Fruit fly (Drosophila melanogaster) whole organism, embryonic: ENCODE measurements around the gene Hacd1.

Experiments used
- Atf3 ChIP-seq: fragments of 200-800 bp; sonication (Bioruptor generic); optimal IDR thresholded peaks from 3 replicates; lab custom pipeline; 2016; ENCODE audit warnings: missing biosample characterization, missing genetic modification characterization
- CG1024 ChIP-seq: fragments of 200-800 bp; sonication (Bioruptor generic); IDR thresholded peaks from 2 replicates; pipeline ENCODE4 v1.3.6; 2022; ENCODE audit warnings: missing biosample characterization, missing genetic modification characterization
- CG10274 ChIP-seq: fragments of 200-800 bp; sonication (Bioruptor generic); optimal IDR thresholded peaks from 3 replicates; lab custom pipeline; 2017; ENCODE audit warnings: missing biosample characterization, mild to moderate bottlenecking, missing genetic modification characterization
- CG10654 ChIP-seq: fragments of 200-800 bp; sonication (Bioruptor generic); optimal IDR thresholded peaks from 2 replicates; lab custom pipeline; 2016; ENCODE audit warnings: missing biosample characterization, missing genetic modification characterization
- CG1233 ChIP-seq: fragments of 200-800 bp; sonication (Bioruptor generic); optimal IDR thresholded peaks from 4 replicates; lab custom pipeline; 2018; ENCODE audit warnings: missing biosample characterization, mild to moderate bottlenecking, missing genetic modification characterization
- CG13287 ChIP-seq: fragments of 200-800 bp; sonication (Bioruptor generic); IDR thresholded peaks from 2 replicates; pipeline ENCODE4 v1.3.6; 2022; ENCODE audit warnings: missing biosample characterization, missing genetic modification characterization; ENCODE audit not compliant: partially characterized antibody
- CG13894 ChIP-seq: fragments of 200-800 bp; sonication (Bioruptor generic); optimal IDR thresholded peaks from 3 replicates; lab custom pipeline; 2018; ENCODE audit warnings: missing biosample characterization, mild to moderate bottlenecking, missing genetic modification characterization, moderate library complexity
- CG15269 ChIP-seq: fragments of 200-800 bp; sonication (Bioruptor generic); optimal IDR thresholded peaks from 2 replicates; lab custom pipeline; 2018; ENCODE audit warnings: missing biosample characterization, mild to moderate bottlenecking, missing genetic modification characterization, moderate library complexity
- CG17361 ChIP-seq: fragments of 200-800 bp; sonication (Bioruptor generic); IDR thresholded peaks from 3 replicates; pipeline ENCODE4 v1.3.6; 2022; ENCODE audit warnings: missing biosample characterization, missing genetic modification characterization
- CG18619 ChIP-seq: fragments of 200-800 bp; sonication (Bioruptor generic); optimal IDR thresholded peaks from 3 replicates; lab custom pipeline; 2017; ENCODE audit warnings: missing biosample characterization, mild to moderate bottlenecking, missing genetic modification characterization
- CG30431 ChIP-seq: fragments of 200-800 bp; sonication (Bioruptor generic); optimal IDR thresholded peaks from 2 replicates; lab custom pipeline; 2017; ENCODE audit warnings: missing biosample characterization, missing genetic modification characterization
- CG4282 ChIP-seq: fragments of 200-800 bp; sonication (Bioruptor generic); optimal IDR thresholded peaks from 2 replicates; lab custom pipeline; 2016; ENCODE audit warnings: missing biosample characterization, missing genetic modification characterization
- CG6272 ChIP-seq: fragments of 200-800 bp; sonication (Bioruptor generic); IDR thresholded peaks from 2 replicates; pipeline ENCODE4 v1.3.6; 2022; ENCODE audit warnings: missing biosample characterization, missing genetic modification characterization
- CG6791 ChIP-seq: fragments of 200-800 bp; sonication (Bioruptor generic); IDR thresholded peaks from 3 replicates; pipeline ENCODE4 v1.3.6; 2022; ENCODE audit warnings: missing biosample characterization, missing genetic modification characterization; ENCODE audit not compliant: partially characterized antibody
- CG7357 ChIP-seq: fragments of 200-800 bp; sonication (Bioruptor generic); IDR thresholded peaks from 3 replicates; pipeline ENCODE4 v1.3.6; 2022; ENCODE audit warnings: missing biosample characterization, missing genetic modification characterization
- CG8089 ChIP-seq: fragments of 200-800 bp; sonication (Bioruptor generic); optimal IDR thresholded peaks from 3 replicates; lab custom pipeline; 2016; ENCODE audit warnings: missing biosample characterization, missing genetic modification characterization
- CG8478 ChIP-seq: fragments of >200 bp; optimal IDR thresholded peaks from 2 replicates; lab custom pipeline; 2018
- CG8924 ChIP-seq: fragments of 200-800 bp; optimal IDR thresholded peaks from 3 replicates; lab custom pipeline; 2019; ENCODE audit warnings: missing biosample characterization, mild to moderate bottlenecking, missing genetic modification characterization, moderate library complexity
- CG8944 ChIP-seq: fragments of 200-800 bp; sonication (Bioruptor generic); optimal IDR thresholded peaks from 3 replicates; lab custom pipeline; 2016; ENCODE audit warnings: missing biosample characterization, missing genetic modification characterization
- CG9437 ChIP-seq: fragments of 200-800 bp; sonication (Bioruptor generic); optimal IDR thresholded peaks from 2 replicates; lab custom pipeline; 2018; ENCODE audit warnings: missing biosample characterization, mild to moderate bottlenecking, missing genetic modification characterization
- D ChIP-seq, 2 experiments: fragments of 200-800 bp in 1 of 2; fragments of >200 bp in 1 of 2; sonication (Bioruptor generic) in 1 of 2; optimal IDR thresholded peaks; 2 replicates in 1 of 2; 3 replicates in 1 of 2; lab custom pipeline; 2017; ENCODE audit warnings: mild to moderate bottlenecking in 1 of 2, missing biosample characterization in 1 of 2, missing genetic modification characterization in 1 of 2, missing genetic modification reagents in 1 of 2
- Ets97D ChIP-seq: fragments of 200-800 bp; sonication (Bioruptor generic); optimal IDR thresholded peaks from 3 replicates; lab custom pipeline; 2016; ENCODE audit warnings: missing biosample characterization, missing genetic modification characterization
- Fer1 ChIP-seq: fragments of 200-800 bp; sonication (Bioruptor generic); optimal IDR thresholded peaks from 2 replicates; lab custom pipeline; 2017; ENCODE audit warnings: missing biosample characterization, mild to moderate bottlenecking, missing genetic modification characterization
- Gsc ChIP-seq: fragments of 200-800 bp; sonication (Bioruptor generic); IDR thresholded peaks from 2 replicates; pipeline ENCODE4 v1.3.6; 2022; ENCODE audit warnings: missing biosample characterization, missing genetic modification characterization
- HmgZ ChIP-seq: fragments of 200-800 bp; sonication (Bioruptor generic); optimal IDR thresholded peaks from 2 replicates; lab custom pipeline; 2018; ENCODE audit warnings: missing biosample characterization, mild to moderate bottlenecking, missing genetic modification characterization
- Hsf ChIP-seq: fragments of 200-800 bp; sonication (Bioruptor generic); optimal IDR thresholded peaks from 3 replicates; lab custom pipeline; 2016; ENCODE audit warnings: missing biosample characterization, missing genetic modification characterization
- Neu2 ChIP-seq: fragments of 200-800 bp; sonication (Bioruptor generic); optimal IDR thresholded peaks from 3 replicates; lab custom pipeline; 2016; ENCODE audit warnings: missing biosample characterization, missing genetic modification characterization, borderline replicate concordance
- Side ChIP-seq: fragments of 200-800 bp; sonication (Bioruptor generic); optimal IDR thresholded peaks from 2 replicates; lab custom pipeline; 2016; ENCODE audit warnings: missing biosample characterization, missing genetic modification characterization
- Sox100B ChIP-seq: fragments of 200-800 bp; sonication (Bioruptor generic); optimal IDR thresholded peaks from 3 replicates; lab custom pipeline; 2018; ENCODE audit warnings: missing biosample characterization, mild to moderate bottlenecking, missing genetic modification characterization
- Sry-δ ChIP-seq: fragments of 200-800 bp; sonication (Bioruptor generic); optimal IDR thresholded peaks from 2 replicates; lab custom pipeline; 2016; ENCODE audit warnings: missing biosample characterization, missing genetic modification characterization
- Trl ChIP-seq, 3 experiments: fragments of >200 bp in 2 of 3; fragments of 200-800 bp in 1 of 3; sonication (Bioruptor generic) in 1 of 3; optimal IDR thresholded peaks; 2 replicates in 1 of 3; 3 replicates in 2 of 3; lab custom pipeline; 2016 to 2017; ENCODE audit warnings: missing biosample characterization in 1 of 3, missing genetic modification characterization in 1 of 3
- ap ChIP-seq: fragments of 200-800 bp; sonication (Bioruptor generic); IDR thresholded peaks from 2 replicates; pipeline ENCODE4 v1.3.6; 2022; ENCODE audit warnings: missing biosample characterization, missing genetic modification characterization
- crol ChIP-seq: fragments of 200-800 bp; sonication (Bioruptor generic); IDR thresholded peaks from 2 replicates; pipeline ENCODE4 v1.3.6; 2022; ENCODE audit warnings: missing biosample characterization, missing genetic modification characterization
- esg ChIP-seq: fragments of 200-800 bp; sonication (Bioruptor generic); conservative IDR thresholded peaks from 2 replicates; pipeline ENCODE4 v1.3.6; 2022; ENCODE audit warnings: missing biosample characterization, missing genetic modification characterization
- fd96Cb ChIP-seq: fragments of 200-800 bp; sonication (Bioruptor generic); optimal IDR thresholded peaks from 2 replicates; lab custom pipeline; 2018; ENCODE audit warnings: missing biosample characterization, mild to moderate bottlenecking, missing genetic modification characterization, moderate library complexity
- fu2 ChIP-seq: fragments of 200-800 bp; sonication (Bioruptor generic); optimal IDR thresholded peaks from 2 replicates; lab custom pipeline; 2016; ENCODE audit warnings: missing biosample characterization, missing genetic modification characterization
- gcm2 ChIP-seq: fragments of 200-800 bp; sonication (Bioruptor generic); optimal IDR thresholded peaks from 2 replicates; lab custom pipeline; 2016; ENCODE audit warnings: missing biosample characterization, missing genetic modification characterization
- hb ChIP-seq: fragments of 200-800 bp; sonication (Bioruptor generic); IDR thresholded peaks from 3 replicates; pipeline ENCODE4 v1.3.6; 2022; ENCODE audit warnings: missing biosample characterization, missing genetic modification characterization; ENCODE audit not compliant: partially characterized antibody
- ind ChIP-seq: fragments of 200-800 bp; sonication (Bioruptor generic); optimal IDR thresholded peaks from 3 replicates; lab custom pipeline; 2016; ENCODE audit warnings: missing biosample characterization, missing genetic modification characterization
- jumu ChIP-seq: fragments of 200-800 bp; sonication (Bioruptor generic); optimal IDR thresholded peaks from 3 replicates; lab custom pipeline; 2016; ENCODE audit warnings: missing biosample characterization, missing genetic modification characterization
- lbe ChIP-seq: fragments of 200-800 bp; sonication (Bioruptor generic); optimal IDR thresholded peaks from 2 replicates; lab custom pipeline; 2016; ENCODE audit warnings: missing biosample characterization, mild to moderate bottlenecking, missing genetic modification characterization
- lmd ChIP-seq: fragments of 200-800 bp; sonication (Bioruptor generic); IDR thresholded peaks from 2 replicates; pipeline ENCODE4 v1.3.6; 2022; ENCODE audit warnings: missing biosample characterization, missing genetic modification characterization
- lola ChIP-seq, 3 experiments: fragments of >200 bp in 2 of 3; fragments of 200-800 bp in 1 of 3; sonication (Bioruptor generic) in 1 of 3; optimal IDR thresholded peaks; 2 replicates each; lab custom pipeline; 2017 to 2019; ENCODE audit warnings: missing biosample characterization in 3 of 3, missing genetic modification characterization in 3 of 3, mild to moderate bottlenecking in 1 of 3, moderate library complexity in 1 of 3
- nau ChIP-seq: fragments of 200-800 bp; sonication (Bioruptor generic); optimal IDR thresholded peaks from 3 replicates; lab custom pipeline; 2017; ENCODE audit warnings: missing biosample characterization, mild to moderate bottlenecking, missing genetic modification characterization, missing genetic modification reagents
- pnt ChIP-seq: fragments of 200-800 bp; sonication (Bioruptor generic); optimal IDR thresholded peaks from 3 replicates; lab custom pipeline; 2016; ENCODE audit warnings: missing biosample characterization, missing genetic modification characterization
- sima ChIP-seq: fragments of 200-800 bp; sonication (Bioruptor generic); optimal IDR thresholded peaks from 2 replicates; lab custom pipeline; 2016; ENCODE audit warnings: missing biosample characterization, missing genetic modification characterization
- tap ChIP-seq: fragments of 200-800 bp; optimal IDR thresholded peaks from 3 replicates; lab custom pipeline; 2019; ENCODE audit warnings: missing biosample characterization, mild to moderate bottlenecking, missing genetic modification characterization, moderate library complexity
- unc-4 ChIP-seq: fragments of 200-800 bp; sonication (Bioruptor generic); IDR thresholded peaks from 2 replicates; pipeline ENCODE4 v1.3.6; 2022; ENCODE audit warnings: missing biosample characterization, missing genetic modification characterization; ENCODE audit not compliant: partially characterized antibody

Gene Hacd1

DNA sequence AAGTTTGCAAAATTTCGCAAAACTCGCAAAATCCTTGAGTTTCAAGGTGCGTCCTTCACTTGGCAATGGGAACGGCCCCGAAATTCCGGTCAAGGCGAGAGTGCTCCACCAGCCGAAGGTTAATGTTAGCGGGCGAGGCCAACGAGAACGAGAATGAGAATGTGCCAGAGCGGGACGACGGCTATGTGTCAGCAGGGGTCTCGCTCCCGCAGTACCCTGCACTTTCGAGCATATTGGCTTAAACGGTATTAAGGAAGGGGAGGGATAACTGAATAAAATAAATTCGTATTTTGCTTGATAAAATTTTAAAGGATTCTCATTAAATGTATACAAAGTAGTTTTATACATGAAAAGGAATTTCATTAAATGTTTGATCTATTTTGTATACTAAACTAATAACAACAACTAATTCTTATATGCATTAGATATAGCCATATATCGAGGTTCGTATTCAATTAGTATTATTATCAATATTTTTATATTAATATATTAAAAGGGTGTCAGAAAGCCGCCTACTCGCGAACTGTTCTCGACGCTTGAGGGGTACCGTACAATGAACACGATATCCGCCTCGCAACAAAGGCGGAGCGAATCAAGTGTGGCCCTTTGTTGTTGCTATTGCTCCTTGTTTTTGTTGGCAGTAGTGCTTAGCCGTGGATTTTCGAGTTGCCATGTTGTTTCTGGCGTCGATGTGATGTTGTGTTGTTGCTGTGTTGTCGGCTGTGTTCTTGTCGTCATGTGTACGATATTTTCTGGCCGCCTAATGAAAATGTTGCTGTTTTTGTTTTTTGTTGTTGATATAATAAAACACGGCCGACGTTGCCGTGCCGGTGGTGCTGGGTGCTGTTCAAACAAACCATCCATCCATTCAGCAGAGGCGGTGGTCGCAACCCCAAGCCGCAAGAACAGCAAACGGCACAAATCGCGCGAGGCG, 4.6 kb upstream of the Hacd1 start (continued):
- TF ChIP-seq D (optimal IDR thresholded peaks at IDR 0.05; lab: Kevin White, UChicago) (no peak), D (GFP tag; optimal IDR thresholded peaks at IDR 0.05; lab: Kevin White, UChicago) (peak; percentile 97), CG9437 (GFP tag; lab: Kevin White, UChicago) (peak; percentile 95), CG8089 (GFP tag; lab: Kevin White, UChicago) (peak; percentile 63), lbe (peak; percentile 73), Side (GFP tag; lab: Kevin White, UChicago) (peak; percentile 34), CG8924 (tag; lab: Kevin White, UChicago) (peak; percentile 98), hb (no peak), Ets97D (GFP tag; lab: Kevin White, UChicago) (peak; percentile 2), gcm2 (peak; percentile 36), ap (GFP tag; lab: Robert Waterston, UW) (no peak), Fer1 (GFP tag; lab: Kevin White, UChicago) (peak; percentile 97), CG7357 (GFP tag; lab: Robert Waterston, UW) (peak; percentile 85), Gsc (no peak), Neu2 (GFP tag; lab: Kevin White, UChicago) (no peak), CG4282 (no peak), CG13287 (no peak), CG10654 (GFP tag; lab: Kevin White, UChicago) (peak; percentile 88), esg (GFP tag; lab: Robert Waterston, UW) (no peak), HmgZ (tag; lab: Kevin White, UChicago) (no peak), CG15269 (peak; percentile 96), jumu (peak; percentile 51), CG18619 (GFP tag; lab: Kevin White, UChicago) (peak; percentile 97), Sry-δ (GFP tag; lab: Kevin White, UChicago) (no peak), tap (tag; lab: Kevin White, UChicago) (peak; percentile 94), Sox100B (GFP tag; lab: Kevin White, UChicago) (peak; percentile 99), unc-4 (GFP tag; lab: Robert Waterston, UW) (no peak), CG30431 (peak; percentile 87), CG10274 (GFP tag; lab: Kevin White, UChicago) (peak; percentile 95), pnt (peak; percentile 58), CG1024 (GFP tag; lab: Robert Waterston, UW) (no peak), nau (GFP tag; lab: Kevin White, UChicago) (peak; percentile 50), ind (peak; percentile 92), lola (GFP tag; optimal IDR thresholded peaks at IDR 0.05; lab: Kevin White, UChicago) (peak in 1 of 3 experiments; percentile 98), CG1233 (GFP tag; lab: Kevin White, UChicago) (peak; percentile 95), fd96Cb (tag; lab: Kevin White, UChicago) (peak; percentile 96), Atf3 (peak; percentile 57), lmd (GFP tag; lab: Robert Waterston, UW) (no peak), fu2 (GFP tag; lab: Kevin White, UChicago) (peak; percentile 22), sima (GFP tag; lab: Kevin White, UChicago) (no peak), CG8478 (lab: Kevin White, UChicago) (peak; percentile 52), CG8944 (GFP tag; lab: Kevin White, UChicago) (peak; percentile 38), crol (GFP tag; lab: Robert Waterston, UW) (no peak), CG6791 (GFP tag; lab: Robert Waterston, UW) (no peak), CG17361 (GFP tag; lab: Robert Waterston, UW) (no peak), Hsf (GFP tag; lab: Kevin White, UChicago) (peak; percentile 76), CG6272 (GFP tag; lab: Robert Waterston, UW) (peak; percentile 74), CG13894 (peak; percentile 45), Trl (optimal IDR thresholded peaks at IDR 0.05; lab: Kevin White, UChicago) (no peak), Trl (GFP tag; optimal IDR thresholded peaks at IDR 0.05; lab: Kevin White, UChicago) (peak; percentile 59)
